Fruit fly (Drosophila melanogaster): ENCODE data around the gene CG43439.

CG43439 gene

DNA sequence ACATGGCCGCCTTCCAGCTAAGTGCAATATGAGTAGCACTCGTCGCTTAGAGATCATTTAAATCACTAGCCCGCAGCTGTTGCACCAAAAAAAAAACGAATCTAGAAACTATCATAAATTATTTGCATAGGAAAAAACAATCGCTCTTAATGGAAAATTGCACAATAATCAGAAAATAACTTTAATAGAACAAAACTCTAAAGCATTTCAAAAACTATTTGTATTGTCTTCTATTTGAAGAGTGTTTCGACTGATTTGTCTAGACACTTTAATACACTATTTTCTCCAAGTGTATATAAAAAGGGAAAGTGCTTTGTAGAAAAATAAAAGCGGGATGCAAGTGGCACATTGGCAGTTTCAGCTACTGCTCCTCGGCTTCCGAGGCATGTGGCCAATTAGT, 22.0 kb upstream of the CG43439 start (continued):
- peak; percentile 49 for TF ChIP-seq CG32006 (GFP tag; optimal IDR thresholded peaks at IDR 0.05)
- no peak for TF ChIP-seq CG10631 (GFP tag; optimal IDR thresholded peaks at IDR 0.05)
- no peak for TF ChIP-seq Sox15 (GFP tag; optimal IDR thresholded peaks at IDR 0.05)
- no peak for TF ChIP-seq Met (GFP tag; optimal IDR thresholded peaks at IDR 0.05)
- no peak for TF ChIP-seq Hr38 (GFP tag; optimal IDR thresholded peaks at IDR 0.05)
- TF ChIP-seq cyc (GFP tag; optimal IDR thresholded peaks at IDR 0.05): no peak
- TF ChIP-seq OdsH (GFP tag; optimal IDR thresholded peaks at IDR 0.05): no peak
- no peak for TF ChIP-seq CG7368 (GFP tag; optimal IDR thresholded peaks at IDR 0.05)
- no peak for TF ChIP-seq CG3032 (tag; optimal IDR thresholded peaks at IDR 0.05)
- no peak for TF ChIP-seq lz (GFP tag; optimal IDR thresholded peaks at IDR 0.05)

dm6 chr3L:7003132-7003531, 18.7 kb upstream of the CG43439 start:
- TF ChIP-seq CG15336 (GFP tag; IDR thresholded peaks at IDR 0.05): peak; percentile 25; the same call in 1 of the 2 replicates
- TF ChIP-seq CG8119 (GFP tag; IDR thresholded peaks at IDR 0.05): 0 out of 3 replicates have a peak, but pooled peaks have one; percentile 33
- no peak for TF ChIP-seq topi (GFP tag; optimal IDR thresholded peaks at IDR 0.05)
- 0 out of 2 replicates have a peak, but pooled peaks have one; percentile 38 for TF ChIP-seq CG11294 (GFP tag; IDR thresholded peaks at IDR 0.05)
- no peak for TF ChIP-seq fkh (GFP tag; optimal IDR thresholded peaks at IDR 0.05)
- no peak for TF ChIP-seq CG6854 (GFP tag; optimal IDR thresholded peaks at IDR 0.05)
- TF ChIP-seq CG6276 (GFP tag; optimal IDR thresholded peaks at IDR 0.05): peak; percentile 21
- peak; percentile 32; the same call in 1 of the 3 replicates for TF ChIP-seq eg (GFP tag; IDR thresholded peaks at IDR 0.05)
- no peak for TF ChIP-seq CG11762 (GFP tag; optimal IDR thresholded peaks at IDR 0.05; ENCODE audit: insufficient read depth)
- peak; percentile 22 for TF ChIP-seq CG8632 (GFP tag; optimal IDR thresholded peaks at IDR 0.05)
- TF ChIP-seq CG31627 (GFP tag; optimal IDR thresholded peaks at IDR 0.05): no peak
- no peak for TF ChIP-seq Met (GFP tag; optimal IDR thresholded peaks at IDR 0.05)
- TF ChIP-seq net (GFP tag; optimal IDR thresholded peaks at IDR 0.05): no peak
- peak; percentile 29 for TF ChIP-seq CG32006 (GFP tag; optimal IDR thresholded peaks at IDR 0.05)
- TF ChIP-seq Eip78C (GFP tag): peak; percentile 45
- TF ChIP-seq achi (GFP tag; optimal IDR thresholded peaks at IDR 0.05): no peak
- TF ChIP-seq CG6163 (GFP tag; IDR thresholded peaks at IDR 0.05): 0 out of 3 replicates have a peak, but pooled peaks have one; percentile 11

DNA sequence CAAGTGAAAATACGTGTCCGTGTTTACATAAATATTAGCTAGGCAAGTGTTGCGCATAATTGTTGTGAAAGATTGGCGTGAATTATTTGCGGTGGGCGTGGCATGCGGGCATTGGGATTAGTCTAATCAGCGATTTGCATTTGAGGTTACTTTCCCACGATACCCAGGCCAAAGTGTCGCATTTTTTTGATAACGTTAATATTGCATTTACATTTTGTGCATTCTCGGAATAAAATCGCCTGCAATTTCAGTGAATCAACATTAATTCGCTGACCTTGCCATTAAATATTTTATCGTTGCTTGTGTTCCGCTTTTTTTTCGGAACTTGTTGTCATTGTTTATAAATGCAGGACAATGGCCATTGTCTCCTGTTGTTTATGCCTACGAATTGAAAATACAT, 18.0 kb upstream of the CG43439 start:
- TF ChIP-seq svp (GFP tag) (peak; percentile 74), Eip78C (GFP tag) (no peak), fkh (GFP tag; optimal IDR thresholded peaks at IDR 0.05) (no peak), CG15336 (GFP tag; IDR thresholded peaks at IDR 0.05) (no peak), CG6808 (GFP tag; optimal IDR thresholded peaks at IDR 0.05) (no peak), CG3032 (tag; optimal IDR thresholded peaks at IDR 0.05) (no peak)

dm6 chr3L:7001855-7002254, 17.5 kb upstream of the CG43439 start:
- peak; percentile 2 for TF ChIP-seq OdsH (GFP tag; optimal IDR thresholded peaks at IDR 0.05)
- TF ChIP-seq CG6808 (GFP tag; optimal IDR thresholded peaks at IDR 0.05): no peak
- TF ChIP-seq net (GFP tag; optimal IDR thresholded peaks at IDR 0.05): no peak
- no peak for TF ChIP-seq acj6 (GFP tag; optimal IDR thresholded peaks at IDR 0.05)
- peak; percentile 30 for TF ChIP-seq Hr4 (GFP tag; optimal IDR thresholded peaks at IDR 0.05)
- TF ChIP-seq topi (GFP tag; optimal IDR thresholded peaks at IDR 0.05): no peak
- TF ChIP-seq Eip78C (GFP tag): peak; percentile 77
- peak; percentile 10 for TF ChIP-seq CG32006 (GFP tag; optimal IDR thresholded peaks at IDR 0.05)
- TF ChIP-seq eg (GFP tag; IDR thresholded peaks at IDR 0.05): peak; percentile 69; the same call in 2 of the 3 replicates
- TF ChIP-seq CG8632 (GFP tag; optimal IDR thresholded peaks at IDR 0.05): no peak
- TF ChIP-seq CG3032 (tag; optimal IDR thresholded peaks at IDR 0.05): peak; percentile 42
- peak; percentile 4 for TF ChIP-seq Eip75B (GFP tag; optimal IDR thresholded peaks at IDR 0.05)
- TF ChIP-seq CG3919 (GFP tag; optimal IDR thresholded peaks at IDR 0.05): peak; percentile 6
- TF ChIP-seq CG10631 (GFP tag; optimal IDR thresholded peaks at IDR 0.05): peak; percentile 50
- peak; percentile 9 for TF ChIP-seq esn (GFP tag; optimal IDR thresholded peaks at IDR 0.05)
- TF ChIP-seq CG15336 (GFP tag; IDR thresholded peaks at IDR 0.05): no peak
- TF ChIP-seq ss (GFP tag; optimal IDR thresholded peaks at IDR 0.05): peak in 1 of 2 experiments; percentile 19
- no peak for TF ChIP-seq Sox102F (GFP tag; optimal IDR thresholded peaks at IDR 0.05)
- no peak for TF ChIP-seq Ets21C (GFP tag; optimal IDR thresholded peaks at IDR 0.05)
- TF ChIP-seq CG10669 (GFP tag; optimal IDR thresholded peaks at IDR 0.05): peak; percentile 11
- no peak for TF ChIP-seq CG7368 (GFP tag; optimal IDR thresholded peaks at IDR 0.05)
- no peak for TF ChIP-seq Hr39 (GFP tag; optimal IDR thresholded peaks at IDR 0.05)
- TF ChIP-seq fd59A (GFP tag; optimal IDR thresholded peaks at IDR 0.05): no peak
- TF ChIP-seq Sox14 (GFP tag; optimal IDR thresholded peaks at IDR 0.05): no peak
- TF ChIP-seq CG16779 (tag; optimal IDR thresholded peaks at IDR 0.05): no peak
- TF ChIP-seq CG6163 (GFP tag; IDR thresholded peaks at IDR 0.05): peak; percentile 47; the same call in 1 of the 3 replicates
- no peak for TF ChIP-seq CG9139 (GFP tag; optimal IDR thresholded peaks at IDR 0.05)
- no peak for TF ChIP-seq CG11294 (GFP tag; IDR thresholded peaks at IDR 0.05)
- TF ChIP-seq CG8119 (GFP tag; IDR thresholded peaks at IDR 0.05): 0 out of 3 replicates have a peak, but pooled peaks have one; percentile 20
- no peak for TF ChIP-seq Met (GFP tag; optimal IDR thresholded peaks at IDR 0.05)
